Worm (Caenorhabditis elegans): Measurements from ENCODE around the gene F58F9.4.

- TF ChIP-seq fos-1 (tag; optimal IDR thresholded peaks at IDR 0.05): peak; percentile 94
- TF ChIP-seq unc-62 (GFP tag; optimal IDR thresholded peaks at IDR 0.05): no peak
Observed at ce11 chrIV:6275671-6276209, 44.9 kb downstream of the F58F9.4 start, which contains the start of the genes aat-4 and T13A10.1.

All from whole organism, L2 larva.